Fruit fly (Drosophila melanogaster) whole organism, prepupa: ENCODE results near the gene TwdlT.
A peak's percentile ranks its signal among the peaks of the same experiment; 100 is the strongest.

Experiments used
- Blimp-1 ChIP-seq: fragments of 200-800 bp; sonication (Bioruptor generic); optimal IDR thresholded peaks from 3 replicates; lab custom pipeline; 2017; ENCODE audit warnings: missing biosample characterization, missing genetic modification characterization, mild to moderate bottlenecking, moderate library complexity, missing genetic modification reagents
- CG11294 ChIP-seq: fragments of 200-800 bp; sonication (Bioruptor generic); IDR thresholded peaks from 2 replicates; pipeline ENCODE4 v1.3.6; 2022; ENCODE audit warnings: missing biosample characterization, missing genetic modification characterization
- CG11762 ChIP-seq: fragments of 200-800 bp; sonication (Bioruptor generic); optimal IDR thresholded peaks from 3 replicates; lab custom pipeline; 2016; ENCODE audit warnings: missing biosample characterization, missing genetic modification characterization; ENCODE audit not compliant: insufficient read depth
- CG11902 ChIP-seq: fragments of 200-800 bp; sonication (Bioruptor generic); optimal IDR thresholded peaks from 3 replicates; lab custom pipeline; 2016; ENCODE audit warnings: missing biosample characterization, missing genetic modification characterization
- CG15336 ChIP-seq: fragments of 200-800 bp; sonication (Bioruptor generic); IDR thresholded peaks from 2 replicates; pipeline ENCODE4 v1.3.6; 2022; ENCODE audit warnings: missing biosample characterization, missing genetic modification characterization
- CG1621 ChIP-seq: fragments of 200-800 bp; sonication (Bioruptor generic); optimal IDR thresholded peaks from 3 replicates; lab custom pipeline; 2018; ENCODE audit warnings: missing biosample characterization, mild to moderate bottlenecking, missing genetic modification characterization
- CG16779 ChIP-seq: fragments of 200-800 bp; sonication (Bioruptor generic); optimal IDR thresholded peaks from 3 replicates; lab custom pipeline; 2017; ENCODE audit warnings: missing biosample characterization, mild to moderate bottlenecking, missing genetic modification characterization
- CG3032 ChIP-seq: fragments of 200-800 bp; optimal IDR thresholded peaks from 2 replicates; lab custom pipeline; 2019; ENCODE audit warnings: missing biosample characterization, mild to moderate bottlenecking, missing genetic modification characterization, moderate library complexity
- CG32006 ChIP-seq: fragments of 200-800 bp; sonication (Bioruptor generic); optimal IDR thresholded peaks from 3 replicates; lab custom pipeline; 2017; ENCODE audit warnings: missing biosample characterization, mild to moderate bottlenecking, missing genetic modification characterization
- CG34406 ChIP-seq: fragments of 200-800 bp; sonication (Bioruptor generic); optimal IDR thresholded peaks from 3 replicates; lab custom pipeline; 2016; ENCODE audit warnings: missing biosample characterization, missing genetic modification characterization
- CG4318 ChIP-seq: fragments of 200-800 bp; sonication (Bioruptor generic); optimal IDR thresholded peaks from 3 replicates; lab custom pipeline; 2017; ENCODE audit warnings: missing biosample characterization, mild to moderate bottlenecking, missing genetic modification characterization
- CG6808 ChIP-seq: fragments of 200-800 bp; sonication (Bioruptor generic); optimal IDR thresholded peaks from 3 replicates; lab custom pipeline; 2017; ENCODE audit warnings: missing biosample characterization, missing genetic modification characterization, mild to moderate bottlenecking, moderate library complexity, missing genetic modification reagents
- CG7368 ChIP-seq: fragments of 200-800 bp; sonication (Bioruptor generic); optimal IDR thresholded peaks from 3 replicates; lab custom pipeline; 2016; ENCODE audit warnings: missing biosample characterization, missing genetic modification characterization
- CG8119 ChIP-seq: fragments of 200-800 bp; sonication (Bioruptor generic); IDR thresholded peaks from 3 replicates; pipeline ENCODE4 v1.3.6; 2022; ENCODE audit warnings: missing biosample characterization, missing genetic modification characterization
- CG8319 ChIP-seq: fragments of 200-800 bp; sonication (Bioruptor generic); optimal IDR thresholded peaks from 3 replicates; lab custom pipeline; 2016; ENCODE audit warnings: missing biosample characterization, missing genetic modification characterization
- CG9139 ChIP-seq: fragments of 200-800 bp; sonication (Bioruptor generic); optimal IDR thresholded peaks from 3 replicates; lab custom pipeline; 2017; ENCODE audit warnings: missing biosample characterization, mild to moderate bottlenecking, missing genetic modification characterization
- Eip75B ChIP-seq: fragments of 200-800 bp; sonication (Bioruptor generic); optimal IDR thresholded peaks from 3 replicates; lab custom pipeline; 2016; ENCODE audit warnings: missing biosample characterization, missing genetic modification characterization
- Eip78C ChIP-seq: fragments of 200-800 bp; sonication (Bioruptor generic); peaks from one replicate; lab custom pipeline; 2016; ENCODE audit warnings: missing biosample characterization, missing genetic modification characterization
- Ets21C ChIP-seq: fragments of 200-800 bp; sonication (Bioruptor generic); optimal IDR thresholded peaks from 3 replicates; lab custom pipeline; 2016; ENCODE audit warnings: missing biosample characterization, missing genetic modification characterization
- Ets96B ChIP-seq: fragments of 200-800 bp; optimal IDR thresholded peaks from 2 replicates; lab custom pipeline; 2019; ENCODE audit warnings: missing biosample characterization, mild to moderate bottlenecking, missing genetic modification characterization, moderate library complexity
- Gug ChIP-seq: fragments of 200-800 bp; sonication (Bioruptor generic); IDR thresholded peaks from 2 replicates; pipeline ENCODE4 v1.3.6; 2022; ENCODE audit warnings: missing biosample characterization, missing genetic modification characterization
- Lpt ChIP-seq: fragments of 200-800 bp; sonication (Bioruptor generic); optimal IDR thresholded peaks from 3 replicates; lab custom pipeline; 2016; ENCODE audit warnings: missing biosample characterization, missing genetic modification characterization
- Met ChIP-seq: fragments of 200-800 bp; sonication (Bioruptor generic); optimal IDR thresholded peaks from 3 replicates; lab custom pipeline; 2016; ENCODE audit warnings: missing biosample characterization, missing genetic modification characterization
- Smox ChIP-seq: fragments of 200-800 bp; sonication (Bioruptor generic); optimal IDR thresholded peaks from 3 replicates; lab custom pipeline; 2016; ENCODE audit warnings: missing biosample characterization, missing genetic modification characterization
- Sox102F ChIP-seq: fragments of 200-800 bp; sonication (Bioruptor generic); optimal IDR thresholded peaks from 2 replicates; lab custom pipeline; 2016; ENCODE audit warnings: missing biosample characterization, mild to moderate bottlenecking, missing genetic modification characterization
- Sox14 ChIP-seq: fragments of 200-800 bp; sonication (Bioruptor generic); optimal IDR thresholded peaks from 3 replicates; lab custom pipeline; 2016; ENCODE audit warnings: missing biosample characterization, missing genetic modification characterization
- Sox15 ChIP-seq: fragments of 200-800 bp; sonication (Bioruptor generic); optimal IDR thresholded peaks from 3 replicates; lab custom pipeline; 2016; ENCODE audit warnings: missing biosample characterization, missing genetic modification characterization
- achi ChIP-seq: fragments of 200-800 bp; sonication (Bioruptor generic); optimal IDR thresholded peaks from 3 replicates; lab custom pipeline; 2016; ENCODE audit warnings: missing biosample characterization, missing genetic modification characterization
- acj6 ChIP-seq: fragments of 200-800 bp; sonication (Bioruptor generic); optimal IDR thresholded peaks from 3 replicates; lab custom pipeline; 2016; ENCODE audit warnings: missing biosample characterization, missing genetic modification characterization
- cyc ChIP-seq: fragments of 200-800 bp; sonication (Bioruptor generic); optimal IDR thresholded peaks from 3 replicates; lab custom pipeline; 2016; ENCODE audit warnings: missing biosample characterization, missing genetic modification characterization
- dac ChIP-seq: fragments of 200-800 bp; sonication (Bioruptor generic); optimal IDR thresholded peaks from 2 replicates; lab custom pipeline; 2017; ENCODE audit warnings: missing biosample characterization, mild to moderate bottlenecking, missing genetic modification characterization
- esn ChIP-seq: fragments of 200-800 bp; sonication (Bioruptor generic); optimal IDR thresholded peaks from 2 replicates; lab custom pipeline; 2016; ENCODE audit warnings: missing biosample characterization, mild to moderate bottlenecking, missing genetic modification characterization, moderate library complexity
- fd59A ChIP-seq: fragments of 200-800 bp; sonication (Bioruptor generic); optimal IDR thresholded peaks from 2 replicates; lab custom pipeline; 2017; ENCODE audit warnings: missing biosample characterization, mild to moderate bottlenecking, missing genetic modification characterization, missing genetic modification reagents
- fd85E ChIP-seq: fragments of 200-800 bp; sonication (Bioruptor generic); optimal IDR thresholded peaks from 3 replicates; lab custom pipeline; 2016; ENCODE audit warnings: missing biosample characterization, missing genetic modification characterization
- net ChIP-seq: fragments of 200-800 bp; sonication (Bioruptor generic); optimal IDR thresholded peaks from 3 replicates; lab custom pipeline; 2016; ENCODE audit warnings: missing biosample characterization, missing genetic modification characterization
- pdm3 ChIP-seq: fragments of 200-800 bp; sonication (Bioruptor generic); optimal IDR thresholded peaks from 3 replicates; lab custom pipeline; 2016; ENCODE audit warnings: missing biosample characterization, missing genetic modification characterization
- salr ChIP-seq, 2 experiments: fragments of 200-800 bp; sonication (Bioruptor generic); optimal IDR thresholded peaks; 3 replicates each; lab custom pipeline; 2016 to 2018; ENCODE audit warnings: missing biosample characterization in 2 of 2, missing genetic modification characterization in 2 of 2, mild to moderate bottlenecking in 1 of 2
- spab ChIP-seq: fragments of 200-800 bp; sonication (Bioruptor generic); optimal IDR thresholded peaks from 2 replicates; lab custom pipeline; 2017; ENCODE audit warnings: missing biosample characterization, mild to moderate bottlenecking, missing genetic modification characterization, missing genetic modification reagents
- ss ChIP-seq, 2 experiments: fragments of 200-800 bp; sonication (Bioruptor generic); optimal IDR thresholded peaks; 2 replicates in 1 of 2; 3 replicates in 1 of 2; lab custom pipeline; 2017 to 2018; ENCODE audit warnings: mild to moderate bottlenecking in 2 of 2, missing biosample characterization in 2 of 2, missing genetic modification characterization in 2 of 2, moderate library complexity in 1 of 2
- topi ChIP-seq: fragments of 200-800 bp; sonication (Bioruptor generic); optimal IDR thresholded peaks from 3 replicates; lab custom pipeline; 2016; ENCODE audit warnings: missing biosample characterization, missing genetic modification characterization
- vri ChIP-seq: fragments of 200-800 bp; sonication (Bioruptor generic); optimal IDR thresholded peaks from 3 replicates; lab custom pipeline; 2016; ENCODE audit warnings: missing biosample characterization, mild to moderate bottlenecking, missing genetic modification characterization

TwdlT gene

dm6 chr3R:27092263-27092662, 43.2 kb downstream of the TwdlT start (continued):
- TF ChIP-seq CG32006 (GFP tag; lab: Kevin White, UChicago) (peak; percentile 44), CG6808 (GFP tag; lab: Kevin White, UChicago) (peak; percentile 19), ss (GFP tag; optimal IDR thresholded peaks at IDR 0.05; lab: Kevin White, UChicago) (peak; percentile 24 to 27), Eip75B (GFP tag; lab: Kevin White, UChicago) (peak; percentile 24), esn (GFP tag; lab: Kevin White, UChicago) (no peak), pdm3 (GFP tag; lab: Kevin White, UChicago) (peak; percentile 25), Lpt (GFP tag; lab: Kevin White, UChicago) (no peak)

DNA sequence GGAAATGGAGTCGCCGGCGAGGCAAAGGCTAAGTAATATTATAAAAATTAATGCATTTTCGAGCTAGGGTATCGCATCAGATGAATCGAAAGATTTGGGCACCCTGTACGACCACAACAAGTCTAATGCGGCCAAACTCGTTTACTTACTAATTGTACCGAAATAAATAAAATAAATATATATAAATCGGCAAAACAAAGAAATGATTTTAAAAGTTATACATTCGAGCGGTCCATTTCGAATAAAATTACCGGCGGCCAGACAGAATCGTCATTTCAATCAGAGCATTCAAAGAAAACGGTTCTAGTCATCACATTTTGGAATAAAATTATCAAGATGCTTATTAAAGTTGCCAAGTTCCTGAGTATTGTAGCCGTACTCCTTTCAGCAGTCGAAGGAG, 43.8 kb downstream of the TwdlT start, which contains the start of gene CG14258:
TSS of gene CG14258 (plus strand) at position 301 of the 400 bp plus-strand sequence.
- no peak for TF ChIP-seq Ets96B (tag; lab: Kevin White, UChicago)

dm6 chr3R:27094233-27094632, 45.2 kb downstream of the TwdlT start, which contains the start of gene CG14259:
Gene CG14259 (plus strand): TSS chr3R:27094533.
- TF ChIP-seq Sox14 (GFP tag; lab: Kevin White, UChicago): no peak
- TF ChIP-seq CG9139 (GFP tag; lab: Kevin White, UChicago): no peak
- no peak for TF ChIP-seq Gug (GFP tag; lab: Robert Waterston, UW)
- TF ChIP-seq Ets21C (GFP tag; lab: Kevin White, UChicago): no peak
- TF ChIP-seq Sox102F (GFP tag; lab: Kevin White, UChicago): no peak
- no peak for TF ChIP-seq spab (GFP tag; lab: Kevin White, UChicago)
- no peak for TF ChIP-seq CG3032 (tag; lab: Kevin White, UChicago)
- TF ChIP-seq CG8319: no peak
- no peak for TF ChIP-seq vri (GFP tag; lab: Kevin White, UChicago)
- TF ChIP-seq pdm3 (GFP tag; lab: Kevin White, UChicago): no peak
- no peak for TF ChIP-seq CG11294 (GFP tag; lab: Robert Waterston, UW)
- TF ChIP-seq Eip78C (GFP tag; lab: Kevin White, UChicago): no peak
- TF ChIP-seq salr (GFP tag; optimal IDR thresholded peaks at IDR 0.05; lab: Kevin White, UChicago): no peak
- TF ChIP-seq ss (GFP tag; optimal IDR thresholded peaks at IDR 0.05; lab: Kevin White, UChicago): no peak
- TF ChIP-seq Blimp-1 (GFP tag; lab: Kevin White, UChicago): no peak
- no peak for TF ChIP-seq CG4318 (GFP tag; lab: Kevin White, UChicago)
- no peak for TF ChIP-seq Ets96B (tag; lab: Kevin White, UChicago)
- no peak for TF ChIP-seq fd85E (GFP tag; lab: Kevin White, UChicago)
- TF ChIP-seq, all 60 proteins: peak for 0

DNA sequence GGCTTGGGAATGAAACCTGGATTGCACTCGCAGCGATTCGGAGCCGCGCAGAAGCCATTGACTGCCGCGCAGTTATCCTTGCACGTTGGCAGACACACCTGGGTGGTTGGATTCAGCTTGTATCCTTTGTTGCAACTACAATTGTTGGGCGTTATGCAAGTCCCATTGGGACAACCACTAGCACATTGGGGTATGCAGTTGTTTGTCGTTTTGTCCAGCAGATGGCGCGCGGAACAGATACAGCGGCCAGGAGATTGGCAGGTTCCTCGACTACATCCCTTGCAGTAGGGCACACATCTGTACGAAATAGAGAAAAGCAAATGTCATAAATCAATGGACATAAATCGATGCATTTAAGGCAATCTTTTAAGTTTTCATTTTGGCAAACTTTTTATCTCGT, 49.6 kb downstream of the TwdlT start:
- TF ChIP-seq Smox (GFP tag; lab: Kevin White, UChicago): no peak
- TF ChIP-seq CG11902 (GFP tag; lab: Kevin White, UChicago): no peak
- TF ChIP-seq acj6 (GFP tag; lab: Kevin White, UChicago): no peak
- no peak for TF ChIP-seq CG11762
- TF ChIP-seq dac: no peak
- no peak for TF ChIP-seq fd85E (GFP tag; lab: Kevin White, UChicago)
- TF ChIP-seq Lpt (GFP tag; lab: Kevin White, UChicago): no peak
- no peak for TF ChIP-seq ss (GFP tag; optimal IDR thresholded peaks at IDR 0.05; lab: Kevin White, UChicago)
- no peak for TF ChIP-seq CG8119 (GFP tag; lab: Robert Waterston, UW)
- no peak for TF ChIP-seq cyc (GFP tag; lab: Kevin White, UChicago)
- TF ChIP-seq CG32006 (GFP tag; lab: Kevin White, UChicago): no peak
- no peak for TF ChIP-seq net
- TF ChIP-seq Gug (GFP tag; lab: Robert Waterston, UW): no peak
- no peak for TF ChIP-seq CG8319
- no peak for TF ChIP-seq salr (GFP tag; optimal IDR thresholded peaks at IDR 0.05; lab: Kevin White, UChicago)

dm6 chr3R:27099579-27099978, 50.6 kb downstream of the TwdlT start, which contains the start of gene eater:
Gene eater (minus strand): TSS chr3R:27099679.
- TF ChIP-seq Sox15 (GFP tag; lab: Kevin White, UChicago) (no peak), CG3032 (tag; lab: Kevin White, UChicago) (no peak), CG15336 (no peak), CG34406 (GFP tag; lab: Kevin White, UChicago) (no peak), Eip78C (GFP tag; lab: Kevin White, UChicago) (no peak), salr (GFP tag; optimal IDR thresholded peaks at IDR 0.05; lab: Kevin White, UChicago) (no peak), Lpt (GFP tag; lab: Kevin White, UChicago) (no peak), CG4318 (GFP tag; lab: Kevin White, UChicago) (no peak), CG16779 (tag; lab: Kevin White, UChicago) (no peak), CG7368 (GFP tag; lab: Kevin White, UChicago) (no peak), CG1621 (no peak), net (no peak), Met (GFP tag; lab: Kevin White, UChicago) (no peak), CG8119 (GFP tag; lab: Robert Waterston, UW) (no peak), achi (GFP tag; lab: Kevin White, UChicago) (no peak), fd59A (GFP tag; lab: Kevin White, UChicago) (no peak), topi (GFP tag; lab: Kevin White, UChicago) (no peak), Eip75B (GFP tag; lab: Kevin White, UChicago) (no peak)
- TF ChIP-seq, all 60 proteins: peak for 0
